Fruit fly (Drosophila melanogaster) whole organism, embryonic: ENCODE measurements around the gene CG17652.

Experiments used
- Abd-B ChIP-seq: fragments of 200-800 bp; sonication (Bioruptor generic); optimal IDR thresholded peaks from 2 replicates; lab custom pipeline; 2018; ENCODE audit warnings: missing biosample characterization, mild to moderate bottlenecking, missing genetic modification characterization, moderate library complexity
- Ada2b ChIP-seq: fragments of 200-800 bp; sonication (Bioruptor generic); IDR thresholded peaks from 2 replicates; pipeline ENCODE4 v1.3.6; 2022; ENCODE audit warnings: missing biosample characterization, missing genetic modification characterization
- CG12071 ChIP-seq: fragments of 200-800 bp; sonication (Bioruptor generic); optimal IDR thresholded peaks from 3 replicates; lab custom pipeline; 2018; ENCODE audit warnings: missing biosample characterization, mild to moderate bottlenecking, missing genetic modification characterization
- CG13894 ChIP-seq: fragments of 200-800 bp; sonication (Bioruptor generic); optimal IDR thresholded peaks from 3 replicates; lab custom pipeline; 2018; ENCODE audit warnings: missing biosample characterization, mild to moderate bottlenecking, missing genetic modification characterization, moderate library complexity
- CG15073 ChIP-seq: fragments of 200-800 bp; sonication (Bioruptor generic); optimal IDR thresholded peaks from 2 replicates; lab custom pipeline; 2016; ENCODE audit warnings: missing biosample characterization, missing genetic modification characterization
- CG15601 ChIP-seq: fragments of 200-800 bp; sonication (Bioruptor generic); optimal IDR thresholded peaks from 3 replicates; lab custom pipeline; 2019; ENCODE audit warnings: missing biosample characterization, mild to moderate bottlenecking, missing genetic modification characterization, moderate library complexity
- CG16815 ChIP-seq: fragments of 200-800 bp; sonication (Bioruptor generic); optimal IDR thresholded peaks from 3 replicates; lab custom pipeline; 2017; ENCODE audit warnings: missing biosample characterization, mild to moderate bottlenecking, missing genetic modification characterization
- CG17385 ChIP-seq: fragments of 200-800 bp; sonication (Bioruptor generic); optimal IDR thresholded peaks from 3 replicates; lab custom pipeline; 2018; ENCODE audit warnings: missing biosample characterization, mild to moderate bottlenecking, missing genetic modification characterization
- CG17912 ChIP-seq: fragments of 200-800 bp; sonication (Bioruptor generic); optimal IDR thresholded peaks from 2 replicates; lab custom pipeline; 2018; ENCODE audit warnings: missing biosample characterization, mild to moderate bottlenecking, missing genetic modification characterization
- CG1792 ChIP-seq: fragments of 200-800 bp; sonication (Bioruptor generic); optimal IDR thresholded peaks from 2 replicates; lab custom pipeline; 2016; ENCODE audit warnings: missing biosample characterization, missing genetic modification characterization
- CG18262 ChIP-seq: fragments of 200-800 bp; optimal IDR thresholded peaks from 3 replicates; lab custom pipeline; 2019; ENCODE audit warnings: missing biosample characterization, mild to moderate bottlenecking, missing genetic modification characterization, moderate library complexity
- CG2202 ChIP-seq: fragments of 200-800 bp; sonication (Bioruptor generic); optimal IDR thresholded peaks from 2 replicates; lab custom pipeline; 2018; ENCODE audit warnings: missing biosample characterization, mild to moderate bottlenecking, missing genetic modification characterization
- CG32767 ChIP-seq: fragments of 200-800 bp; sonication (Bioruptor generic); IDR thresholded peaks from 2 replicates; pipeline ENCODE4 v1.3.6; 2022; ENCODE audit warnings: missing biosample characterization, missing genetic modification characterization
- CG34224 ChIP-seq: fragments of 200-800 bp; sonication (Bioruptor generic); IDR thresholded peaks from 3 replicates; pipeline ENCODE4 v1.3.6; 2022; ENCODE audit warnings: missing biosample characterization, missing genetic modification characterization; ENCODE audit not compliant: partially characterized antibody
- CG4282 ChIP-seq: fragments of 200-800 bp; sonication (Bioruptor generic); optimal IDR thresholded peaks from 2 replicates; lab custom pipeline; 2016; ENCODE audit warnings: missing biosample characterization, missing genetic modification characterization
- CG4328 ChIP-seq: fragments of 200-800 bp; sonication (Bioruptor generic); optimal IDR thresholded peaks from 3 replicates; lab custom pipeline; 2017; ENCODE audit warnings: missing biosample characterization, missing genetic modification reagents, missing genetic modification characterization
- CG4404 ChIP-seq: fragments of 200-800 bp; sonication (Bioruptor generic); IDR thresholded peaks from 2 replicates; pipeline ENCODE4 v1.3.6; 2022; ENCODE audit warnings: missing biosample characterization, missing genetic modification characterization
- CG6689 ChIP-seq: fragments of 200-800 bp; sonication (Bioruptor generic); IDR thresholded peaks from 2 replicates; pipeline ENCODE4 v1.3.6; 2022; ENCODE audit warnings: missing biosample characterization, missing genetic modification characterization
- CG7357 ChIP-seq: fragments of 200-800 bp; sonication (Bioruptor generic); IDR thresholded peaks from 3 replicates; pipeline ENCODE4 v1.3.6; 2022; ENCODE audit warnings: missing biosample characterization, missing genetic modification characterization
- CG9797 ChIP-seq: fragments of 200-800 bp; sonication (Bioruptor generic); optimal IDR thresholded peaks from 3 replicates; lab custom pipeline; 2018; ENCODE audit warnings: missing biosample characterization, mild to moderate bottlenecking, missing genetic modification characterization
- Chrac-16 ChIP-seq: fragments of 200-800 bp; sonication (Bioruptor generic); optimal IDR thresholded peaks from 3 replicates; lab custom pipeline; 2016; ENCODE audit warnings: missing biosample characterization, missing genetic modification characterization
- D19A ChIP-seq: fragments of 200-800 bp; optimal IDR thresholded peaks from 3 replicates; lab custom pipeline; 2019; ENCODE audit warnings: missing biosample characterization, mild to moderate bottlenecking, missing genetic modification characterization, moderate library complexity
- Doc3 ChIP-seq: fragments of 200-800 bp; sonication (Bioruptor generic); IDR thresholded peaks from 3 replicates; pipeline ENCODE4 v1.3.6; 2022; ENCODE audit warnings: missing biosample characterization, missing genetic modification characterization; ENCODE audit not compliant: partially characterized antibody
- Dref ChIP-seq: fragments of 200-800 bp; sonication (Bioruptor generic); IDR thresholded peaks from 2 replicates; pipeline ENCODE4 v1.3.6; 2022; ENCODE audit warnings: missing biosample characterization, missing genetic modification characterization
- Gug ChIP-seq: fragments of 200-800 bp; sonication (Bioruptor generic); IDR thresholded peaks from 4 replicates; pipeline ENCODE4 v1.3.6; 2022; ENCODE audit warnings: missing biosample characterization, missing genetic modification characterization
- HLH54F ChIP-seq: fragments of 200-800 bp; sonication (Bioruptor generic); optimal IDR thresholded peaks from 3 replicates; lab custom pipeline; 2016; ENCODE audit warnings: missing biosample characterization, missing genetic modification characterization
- Lpt ChIP-seq: fragments of >200 bp; optimal IDR thresholded peaks from 2 replicates; lab custom pipeline; 2018; ENCODE audit warnings: missing biosample characterization, missing genetic modification characterization
- Pdp1 ChIP-seq, 2 experiments: fragments of 200-800 bp; sonication (Bioruptor generic); optimal IDR thresholded peaks; 3 replicates each; lab custom pipeline; 2016; ENCODE audit warnings: missing biosample characterization in 2 of 2, missing genetic modification characterization in 2 of 2, mild to moderate bottlenecking in 1 of 2, moderate library complexity in 1 of 2
- Sry-δ ChIP-seq: fragments of 200-800 bp; sonication (Bioruptor generic); optimal IDR thresholded peaks from 2 replicates; lab custom pipeline; 2016; ENCODE audit warnings: missing biosample characterization, missing genetic modification characterization
- Taf1 ChIP-seq: fragments of 200-800 bp; sonication (Bioruptor generic); IDR thresholded peaks from 2 replicates; pipeline ENCODE4 v1.3.6; 2022; ENCODE audit warnings: missing biosample characterization, missing genetic modification characterization
- amos ChIP-seq: fragments of 200-800 bp; sonication (Bioruptor generic); IDR thresholded peaks from 2 replicates; pipeline ENCODE4 v1.3.6; 2022; ENCODE audit warnings: missing biosample characterization, missing genetic modification characterization; ENCODE audit not compliant: partially characterized antibody
- bbx ChIP-seq: fragments of 200-800 bp; sonication (Bioruptor generic); IDR thresholded peaks from 2 replicates; pipeline ENCODE4 v1.3.6; 2022; ENCODE audit warnings: missing biosample characterization, missing genetic modification characterization; ENCODE audit not compliant: partially characterized antibody
- da ChIP-seq: fragments of 200-800 bp; sonication (Bioruptor generic); optimal IDR thresholded peaks from 2 replicates; lab custom pipeline; 2016; ENCODE audit warnings: missing biosample characterization, missing genetic modification characterization
- dimm ChIP-seq: fragments of 200-800 bp; sonication (Bioruptor generic); IDR thresholded peaks from 2 replicates; pipeline ENCODE4 v1.3.6; 2022; ENCODE audit warnings: missing biosample characterization, missing genetic modification characterization
- dmrt11E ChIP-seq: fragments of 200-800 bp; sonication (Bioruptor generic); optimal IDR thresholded peaks from 3 replicates; lab custom pipeline; 2018; ENCODE audit warnings: missing biosample characterization, mild to moderate bottlenecking, missing genetic modification characterization, moderate library complexity
- dysf ChIP-seq: fragments of 200-800 bp; sonication (Bioruptor generic); IDR thresholded peaks from 3 replicates; pipeline ENCODE4 v1.3.6; 2022; ENCODE audit warnings: missing biosample characterization, missing genetic modification characterization
- emc ChIP-seq: fragments of 200-800 bp; sonication (Bioruptor generic); optimal IDR thresholded peaks from 2 replicates; lab custom pipeline; 2016; ENCODE audit warnings: missing biosample characterization, missing genetic modification characterization
- lilli ChIP-seq: fragments of 200-800 bp; sonication (Bioruptor generic); optimal IDR thresholded peaks from 3 replicates; lab custom pipeline; 2016; ENCODE audit warnings: missing biosample characterization, missing genetic modification characterization
- lola ChIP-seq, 3 experiments: fragments of >200 bp in 2 of 3; fragments of 200-800 bp in 1 of 3; sonication (Bioruptor generic) in 1 of 3; optimal IDR thresholded peaks; 2 replicates each; lab custom pipeline; 2017 to 2019; ENCODE audit warnings: missing biosample characterization in 3 of 3, missing genetic modification characterization in 3 of 3, mild to moderate bottlenecking in 1 of 3, moderate library complexity in 1 of 3
- lov ChIP-seq, 2 experiments: fragments of 200-800 bp in 1 of 2; fragments of >200 bp in 1 of 2; sonication (Bioruptor generic) in 1 of 2; IDR thresholded peaks in 1 of 2; optimal IDR thresholded peaks in 1 of 2; 2 replicates in 1 of 2; 3 replicates in 1 of 2; pipeline versions ENCODE4 v1.3.6 to Lab custom; 2017 to 2022; ENCODE audit warnings: missing biosample characterization in 1 of 2, missing genetic modification characterization in 1 of 2
- nau ChIP-seq: fragments of 200-800 bp; sonication (Bioruptor generic); optimal IDR thresholded peaks from 3 replicates; lab custom pipeline; 2017; ENCODE audit warnings: missing biosample characterization, mild to moderate bottlenecking, missing genetic modification characterization, missing genetic modification reagents
- nom ChIP-seq: fragments of 200-800 bp; sonication (Bioruptor generic); optimal IDR thresholded peaks from 2 replicates; lab custom pipeline; 2017; ENCODE audit warnings: missing biosample characterization, missing genetic modification characterization, mild to moderate bottlenecking, moderate library complexity, missing genetic modification reagents
- pum ChIP-seq: fragments of 200-800 bp; sonication (Bioruptor generic); optimal IDR thresholded peaks from 2 replicates; lab custom pipeline; 2016; ENCODE audit warnings: missing biosample characterization, missing genetic modification characterization
- slp2 ChIP-seq: fragments of 200-800 bp; sonication (Bioruptor generic); optimal IDR thresholded peaks from 2 replicates; lab custom pipeline; 2016; ENCODE audit warnings: missing biosample characterization, missing genetic modification characterization
- sqz ChIP-seq: fragments of 200-800 bp; sonication (Bioruptor generic); optimal IDR thresholded peaks from 3 replicates; lab custom pipeline; 2018; ENCODE audit warnings: missing biosample characterization, mild to moderate bottlenecking, missing genetic modification characterization
- stwl ChIP-seq: fragments of 200-800 bp; sonication (Bioruptor generic); optimal IDR thresholded peaks from 3 replicates; lab custom pipeline; 2018; ENCODE audit warnings: missing biosample characterization, mild to moderate bottlenecking, missing genetic modification characterization, moderate library complexity
- sug ChIP-seq: fragments of 200-800 bp; optimal IDR thresholded peaks from 2 replicates; lab custom pipeline; 2019; ENCODE audit warnings: missing biosample characterization, mild to moderate bottlenecking, missing genetic modification characterization, moderate library complexity
- tx ChIP-seq: fragments of 200-800 bp; sonication (Bioruptor generic); optimal IDR thresholded peaks from 2 replicates; lab custom pipeline; 2016; ENCODE audit warnings: missing biosample characterization, missing genetic modification characterization

Gene CG17652

DNA sequence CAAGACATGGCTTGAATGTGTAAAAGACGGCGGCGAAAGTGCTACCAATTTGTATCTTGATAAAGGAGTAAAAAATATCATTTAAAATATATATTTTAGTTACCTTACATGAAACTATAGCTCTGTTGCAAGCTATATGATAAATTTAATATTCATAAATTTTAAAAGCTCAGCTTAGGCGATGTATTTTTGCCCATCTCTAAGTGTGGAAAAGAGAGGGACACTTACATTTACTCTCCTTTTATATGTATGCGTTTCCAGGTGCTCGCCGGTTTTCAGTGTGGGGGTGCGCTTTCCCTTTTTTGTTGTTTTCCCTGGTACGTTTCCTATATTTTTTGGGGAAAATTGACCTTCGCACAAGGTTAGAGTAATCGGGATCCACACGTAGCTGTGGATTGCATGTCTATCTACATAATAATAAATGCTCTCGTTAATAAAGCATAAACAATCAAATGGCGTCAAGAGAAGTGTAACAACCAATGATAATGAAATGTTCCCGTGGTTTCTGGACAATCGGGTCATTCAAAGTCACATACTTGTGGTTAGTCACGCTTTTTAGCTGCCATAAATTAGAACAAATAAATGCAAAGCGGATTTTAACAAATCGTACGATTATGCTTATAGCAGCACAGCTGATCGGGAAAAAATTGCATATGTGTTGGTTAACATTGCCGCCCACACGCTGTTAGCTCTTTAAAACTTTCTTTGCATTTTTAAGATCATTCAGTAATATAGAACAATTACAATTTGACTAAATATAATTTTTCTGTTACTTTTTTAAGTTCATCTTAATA, 4.1 kb downstream of the CG17652 start (continued):
- TF ChIP-seq sqz (peak; percentile 91), CG32767 (GFP tag; lab: Robert Waterston, UW) (peak; percentile 98), Chrac-16 (GFP tag; lab: Kevin White, UChicago) (peak; percentile 95), D19A (tag; lab: Kevin White, UChicago) (peak; percentile 96), da (GFP tag; lab: Kevin White, UChicago) (no peak), sug (tag; lab: Kevin White, UChicago) (peak; percentile 99), CG12071 (GFP tag; lab: Kevin White, UChicago) (peak; percentile 90), Sry-δ (GFP tag; lab: Kevin White, UChicago) (peak; percentile 79), CG9797 (GFP tag; lab: Kevin White, UChicago) (peak; percentile 49), Doc3 (peak; percentile 99), CG15073 (GFP tag; lab: Kevin White, UChicago) (peak; percentile 65), dmrt11E (tag; lab: Kevin White, UChicago) (peak; percentile 94), CG6689 (peak; percentile 97), nom (peak; percentile 93), bbx (peak; percentile 78), CG18262 (tag; lab: Kevin White, UChicago) (peak; percentile 94), CG16815 (GFP tag; lab: Kevin White, UChicago) (peak; percentile 96), dimm (GFP tag; lab: Robert Waterston, UW) (peak; percentile 78), CG2202 (peak; percentile 95), Ada2b (GFP tag; lab: Robert Waterston, UW) (peak; percentile 96), HLH54F (GFP tag; lab: Kevin White, UChicago) (peak; percentile 88), CG17385 (GFP tag; lab: Kevin White, UChicago) (peak; percentile 97), CG7357 (GFP tag; lab: Robert Waterston, UW) (peak; percentile 92), CG1792 (GFP tag; lab: Kevin White, UChicago) (peak; percentile 71), CG17912 (GFP tag; lab: Kevin White, UChicago) (peak; percentile 90), CG13894 (tag; lab: Kevin White, UChicago) (peak; percentile 98), CG4404 (GFP tag; lab: Robert Waterston, UW) (peak; percentile 95), Gug (GFP tag; lab: Robert Waterston, UW) (peak; percentile 90), lola (GFP tag; optimal IDR thresholded peaks at IDR 0.05; lab: Kevin White, UChicago) (peak in 1 of 3 experiments; percentile 98), CG4328 (peak; percentile 99), amos (peak; percentile 72; the same call in 1 of the 2 replicates), stwl (peak; percentile 33), lilli (GFP tag; lab: Kevin White, UChicago) (peak; percentile 97), Abd-B (GFP tag; lab: Kevin White, UChicago) (peak; percentile 98), Lpt (GFP tag; lab: Kevin White, UChicago) (no peak), dysf (GFP tag; lab: Robert Waterston, UW) (peak; percentile 99), CG34224 (GFP tag; lab: Robert Waterston, UW) (peak; percentile 97), pum (GFP tag; lab: Kevin White, UChicago) (peak; percentile 86), CG4282 (GFP tag; lab: Kevin White, UChicago) (peak; percentile 25), Taf1 (GFP tag; lab: Robert Waterston, UW) (peak; percentile 95), Pdp1 (GFP tag; optimal IDR thresholded peaks at IDR 0.05; lab: Kevin White, UChicago) (peak; percentile 51 to 92), Dref (GFP tag; lab: Robert Waterston, UW) (no peak; the same call in 1 of the 2 replicates), nau (GFP tag; lab: Kevin White, UChicago) (peak; percentile 95), CG15601 (peak; percentile 98), lov (optimal IDR thresholded peaks at IDR 0.05; lab: Kevin White, UChicago) (no peak), lov (GFP tag; IDR thresholded peaks at IDR 0.05; lab: Robert Waterston, UW) (peak; percentile 80), slp2 (peak; percentile 74), tx (GFP tag; lab: Kevin White, UChicago) (peak; percentile 76), emc (GFP tag; lab: Kevin White, UChicago) (peak; percentile 68)
